Fruit fly (Drosophila melanogaster) whole organism, larva: Measurements from ENCODE around the gene CG13901.

Experiments used
- noc ChIP-seq: fragments of 200-800 bp; sonication (Bioruptor generic); optimal IDR thresholded peaks from 3 replicates; lab custom pipeline; 2019; ENCODE audit warnings: missing biosample characterization, mild to moderate bottlenecking, missing genetic modification characterization, moderate library complexity

The CG13901 gene

DNA sequence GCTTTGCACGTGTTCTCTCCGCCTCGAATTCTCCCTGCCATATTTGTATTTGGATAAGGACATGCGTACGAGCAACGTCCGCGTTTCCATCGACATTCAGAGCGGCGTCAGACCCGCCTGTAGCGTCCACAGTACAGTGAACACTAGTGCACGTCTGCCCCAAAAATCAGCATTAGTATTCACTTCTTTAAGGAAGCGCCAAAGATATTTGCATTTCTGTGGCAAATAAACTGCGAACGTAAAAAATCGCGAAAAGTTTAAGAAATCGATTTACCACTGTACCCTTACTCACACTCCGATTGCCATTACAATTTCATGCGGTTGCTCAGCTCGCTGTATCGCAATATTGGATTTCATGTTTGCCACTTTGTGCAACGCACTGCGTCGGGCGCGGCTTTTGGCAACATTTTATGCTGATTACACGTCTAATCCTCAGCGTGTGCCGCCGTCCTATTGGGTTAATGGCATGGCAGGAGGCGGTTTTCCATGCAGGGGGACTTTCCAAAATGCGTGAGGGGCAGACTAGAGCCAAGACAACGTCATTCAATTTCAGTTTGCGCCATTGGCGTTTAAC, 34.8 kb downstream of the CG13901 start:
- TF ChIP-seq noc (tag; lab: Kevin White, UChicago) = peak; percentile 19

DNA sequence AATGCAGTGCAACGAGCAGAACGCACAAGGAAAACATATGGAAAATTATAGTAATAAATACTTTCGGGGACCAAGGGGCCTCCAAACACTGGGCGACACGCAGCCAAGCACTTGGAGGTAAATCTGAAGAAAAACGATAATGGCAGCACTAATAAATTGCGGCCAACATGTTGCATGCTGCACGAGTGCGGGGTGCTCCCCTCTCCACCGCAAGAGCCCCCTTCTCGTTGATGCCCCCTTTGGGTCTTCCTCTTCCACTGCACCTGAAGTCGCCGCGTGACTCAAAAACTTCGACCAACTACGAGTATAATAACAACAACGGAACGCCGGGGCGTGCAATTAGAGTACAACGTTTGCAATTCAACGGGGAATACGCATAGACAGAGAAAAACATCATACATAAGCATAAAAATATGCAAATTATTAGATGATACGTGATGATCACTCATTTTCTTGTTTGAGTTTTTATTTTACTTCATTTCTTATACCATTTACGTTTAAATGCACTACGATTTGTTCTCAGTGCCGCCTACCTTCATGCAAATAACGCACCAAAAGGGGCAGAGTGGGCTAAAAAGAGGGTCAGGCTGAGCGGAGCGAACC, 35.7 kb downstream of the CG13901 start:
- TF ChIP-seq noc (tag; lab: Kevin White, UChicago) = no peak

dm6 chr3L:799837-800513, 37.6 kb downstream of the CG13901 start:
- no peak for TF ChIP-seq noc (tag; lab: Kevin White, UChicago)

DNA sequence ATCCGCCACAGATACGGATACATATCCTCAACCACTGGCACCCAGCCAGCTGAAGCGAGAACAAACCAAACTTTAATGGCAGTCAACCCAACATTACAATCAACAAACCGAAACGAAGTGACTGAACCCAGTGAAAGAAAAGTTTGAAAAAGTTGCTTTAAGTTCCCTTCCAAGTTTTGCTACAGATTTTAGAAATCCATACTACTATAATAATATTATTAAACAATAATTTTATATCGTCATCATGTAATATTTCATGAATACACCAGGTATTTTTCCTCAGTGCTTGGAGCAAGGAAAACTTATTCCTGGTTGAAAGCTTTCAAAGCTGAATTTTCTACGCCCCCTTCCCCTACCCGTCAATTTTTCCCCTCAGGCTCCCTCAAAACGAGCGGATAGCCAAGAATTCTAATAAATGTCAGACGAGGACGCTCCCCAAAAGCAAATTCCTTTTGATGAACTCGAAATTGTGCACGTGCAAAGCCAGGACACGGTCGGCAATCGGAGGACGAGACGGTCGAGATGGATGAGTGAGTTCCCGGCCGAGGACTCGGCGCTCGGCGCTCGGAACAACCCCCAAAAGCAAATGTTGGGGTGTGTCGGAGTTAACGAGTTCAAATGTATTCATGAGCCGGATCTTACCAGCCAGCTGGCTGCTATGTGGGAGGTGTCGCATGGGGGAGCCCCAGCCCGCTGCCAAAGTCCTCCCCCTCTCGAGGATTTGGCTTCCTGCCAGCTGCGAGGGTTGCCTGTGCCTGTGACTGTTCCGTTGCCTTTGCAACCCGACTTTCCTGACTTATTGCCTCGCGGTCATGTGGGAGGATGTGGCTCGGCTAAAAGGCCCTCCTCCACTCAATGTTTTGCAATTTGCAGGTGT, 40.5 kb downstream of the CG13901 start:
- no peak for TF ChIP-seq noc (tag; lab: Kevin White, UChicago)

DNA sequence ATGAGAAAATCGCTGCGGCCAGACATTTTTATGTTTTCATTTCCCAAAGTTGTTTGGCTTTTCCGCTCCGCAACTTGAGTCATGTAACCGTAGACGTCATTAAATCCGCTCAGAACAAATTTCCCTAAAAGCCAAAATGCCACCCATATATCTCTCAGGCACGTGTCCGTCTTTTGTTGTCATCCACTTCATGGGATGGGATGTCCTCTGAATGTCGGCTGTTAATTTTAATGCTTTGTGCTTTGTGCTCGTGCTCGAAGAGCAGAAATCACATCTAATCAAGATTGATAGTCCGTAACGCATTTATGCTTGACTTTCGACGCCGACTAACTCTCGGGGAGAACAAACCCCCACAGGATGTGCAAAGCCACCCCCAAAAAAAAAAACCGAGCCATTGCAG, 42.6 kb downstream of the CG13901 start:
- TF ChIP-seq noc (tag; lab: Kevin White, UChicago) = no peak

DNA sequence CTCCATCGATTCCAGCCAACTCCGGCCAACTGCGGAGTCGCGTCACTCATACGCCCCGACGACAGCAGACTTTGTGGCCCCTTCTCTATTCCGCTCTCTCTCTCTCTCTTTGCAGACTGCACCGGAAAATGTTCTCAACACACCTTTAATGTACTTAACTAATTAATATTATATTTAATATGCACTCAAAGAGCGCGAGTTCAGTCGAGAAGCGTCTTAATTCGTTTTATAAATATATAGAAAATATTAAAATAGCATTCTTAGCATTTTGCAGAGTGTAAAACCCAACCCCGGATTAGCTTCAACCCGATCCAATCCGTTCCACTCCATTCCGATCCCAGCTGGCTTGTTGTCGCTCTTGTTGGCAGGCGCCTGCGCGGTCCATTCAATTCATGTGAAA, 43.2 kb downstream of the CG13901 start:
- TF ChIP-seq noc (tag; lab: Kevin White, UChicago) = no peak

- TF ChIP-seq noc (tag; lab: Kevin White, UChicago) = no peak
Observed at dm6 chr3L:793733-794320, 43.8 kb downstream of the CG13901 start.

DNA sequence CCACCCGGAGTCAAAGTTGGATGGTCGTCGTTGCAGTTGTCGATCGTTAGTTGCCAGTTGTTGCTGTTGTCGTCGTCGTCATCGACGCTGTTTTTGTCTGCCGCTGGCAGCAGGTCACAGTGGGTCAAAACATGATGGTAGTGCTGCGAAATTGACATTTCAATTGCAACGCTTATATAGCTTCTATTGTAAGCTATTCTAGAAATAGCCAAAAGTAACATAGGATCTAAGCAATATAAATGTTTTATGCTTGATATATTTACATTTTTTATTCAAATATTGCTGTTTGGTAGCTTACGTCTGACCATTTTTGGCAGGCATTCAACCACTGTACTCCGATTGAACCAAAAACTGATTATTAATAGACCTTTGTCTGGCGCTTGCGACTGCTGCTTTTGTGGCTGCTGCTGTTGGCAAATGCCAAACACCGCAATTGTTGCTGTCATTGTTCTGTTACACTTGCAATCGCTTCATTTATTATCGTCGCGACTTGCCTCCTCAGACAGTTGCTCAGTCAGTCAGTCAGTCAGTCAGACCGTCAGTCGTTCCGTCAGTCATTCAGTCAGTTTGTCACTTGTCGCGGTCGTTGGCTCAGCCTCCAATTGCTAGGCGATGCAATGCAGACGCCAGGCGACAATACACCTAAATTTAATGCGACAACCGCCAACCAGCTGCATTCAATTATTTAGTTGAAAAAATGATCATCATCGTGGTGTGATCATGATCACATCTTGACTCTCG, 46.2 kb downstream of the CG13901 start:
- peak; percentile 1 for TF ChIP-seq noc (tag; lab: Kevin White, UChicago)

DNA sequence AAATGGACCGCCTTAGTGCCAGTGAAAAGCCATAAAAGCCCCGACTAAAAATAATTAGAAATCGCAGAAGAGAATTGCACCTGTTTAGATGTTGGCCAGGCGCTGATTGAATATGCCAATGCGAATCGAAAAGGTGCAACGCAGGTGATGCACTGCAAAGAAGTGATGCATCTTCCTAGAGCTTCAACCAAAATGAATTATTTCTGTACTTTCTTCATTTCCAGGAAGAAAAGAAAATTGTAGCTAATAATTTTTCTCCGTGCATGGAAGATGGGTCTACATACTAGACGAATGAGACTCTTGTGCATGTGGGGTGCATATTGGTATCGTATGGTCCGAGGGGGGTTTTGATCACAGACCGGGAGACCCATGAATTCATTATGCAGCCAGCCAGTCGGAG, 48.7 kb downstream of the CG13901 start:
- TF ChIP-seq noc (tag; lab: Kevin White, UChicago) = no peak

dm6 chr3L:787635-788034, 50.0 kb downstream of the CG13901 start:
- no peak for TF ChIP-seq noc (tag; lab: Kevin White, UChicago)

dm6 chr3L:786835-787234, 50.8 kb downstream of the CG13901 start:
- no peak for TF ChIP-seq noc (tag; lab: Kevin White, UChicago)
